Fruit fly (Drosophila melanogaster): Measurements from ENCODE around the gene CG42659.

The CG42659 gene

DNA sequence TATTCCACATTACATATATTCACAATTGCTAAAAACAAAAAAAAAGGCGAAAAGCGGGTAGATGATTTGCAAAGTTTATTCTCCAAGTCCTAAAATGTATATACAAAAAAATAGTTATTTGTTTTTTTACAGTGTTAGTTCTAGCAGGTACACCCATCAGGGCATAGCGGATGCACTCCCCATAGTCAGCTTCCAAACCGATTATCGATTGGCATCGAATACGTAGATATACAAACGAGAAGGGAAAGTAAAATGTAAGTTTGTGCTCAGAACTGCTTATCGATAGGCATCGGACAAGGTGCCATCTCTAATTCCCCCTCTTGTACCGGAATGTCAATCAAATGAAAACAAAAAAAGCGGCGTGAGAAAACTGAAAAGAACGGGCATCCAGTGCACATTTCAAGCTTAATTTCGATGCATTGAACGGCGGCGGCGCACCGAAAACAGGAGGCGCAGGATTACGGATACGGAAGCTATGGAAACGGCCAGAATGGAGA is 44.0 kb upstream of the CG42659 start, which contains the start of gene CG5674 (continued):
- TF ChIP-seq Hr39 (optimal IDR thresholded peaks at IDR 0.05): no peak
- TF ChIP-seq sc (optimal IDR thresholded peaks at IDR 0.05): no peak
- TF ChIP-seq sc (GFP tag; optimal IDR thresholded peaks at IDR 0.05): no peak
- no peak for TF ChIP-seq Bteb2 (GFP tag; optimal IDR thresholded peaks at IDR 0.05)
- no peak for TF ChIP-seq Pdp1 (GFP tag; optimal IDR thresholded peaks at IDR 0.05)
- no peak for TF ChIP-seq CG11696 (GFP tag; IDR thresholded peaks at IDR 0.05)
- TF ChIP-seq ewg (GFP tag; optimal IDR thresholded peaks at IDR 0.05): no peak
- TF ChIP-seq ems (GFP tag; optimal IDR thresholded peaks at IDR 0.05): peak; percentile 10
- TF ChIP-seq gfzf (GFP tag; optimal IDR thresholded peaks at IDR 0.05): peak; percentile 56
- TF ChIP-seq sisA (GFP tag; IDR thresholded peaks at IDR 0.05): peak; percentile 48
- TF ChIP-seq usp (GFP tag; optimal IDR thresholded peaks at IDR 0.05): no peak
- no peak for TF ChIP-seq ac (GFP tag; optimal IDR thresholded peaks at IDR 0.05)
- TF ChIP-seq CG11093 (GFP tag; IDR thresholded peaks at IDR 0.05): no peak
- peak; percentile 23; the same call in 1 of the 3 replicates for TF ChIP-seq CG14050 (GFP tag; IDR thresholded peaks at IDR 0.05)
- no peak for TF ChIP-seq CG17802 (tag; optimal IDR thresholded peaks at IDR 0.05)
- peak; percentile 47 to 64 for TF ChIP-seq chif (GFP tag; optimal IDR thresholded peaks at IDR 0.05)

- TF ChIP-seq CG10979 (tag; optimal IDR thresholded peaks at IDR 0.05): peak; percentile 64
- peak; percentile 75 for TF ChIP-seq CTCF (GFP tag; optimal IDR thresholded peaks at IDR 0.05)
- no peak for TF ChIP-seq CG10462 (GFP tag; optimal IDR thresholded peaks at IDR 0.05)
- no peak for TF ChIP-seq fd64A (GFP tag; optimal IDR thresholded peaks at IDR 0.05)
- no peak for TF ChIP-seq CG9932 (GFP tag; IDR thresholded peaks at IDR 0.05)
Measured at dm6 chr2L:17963710-17964109, 43.5 kb upstream of the CG42659 start.

DNA sequence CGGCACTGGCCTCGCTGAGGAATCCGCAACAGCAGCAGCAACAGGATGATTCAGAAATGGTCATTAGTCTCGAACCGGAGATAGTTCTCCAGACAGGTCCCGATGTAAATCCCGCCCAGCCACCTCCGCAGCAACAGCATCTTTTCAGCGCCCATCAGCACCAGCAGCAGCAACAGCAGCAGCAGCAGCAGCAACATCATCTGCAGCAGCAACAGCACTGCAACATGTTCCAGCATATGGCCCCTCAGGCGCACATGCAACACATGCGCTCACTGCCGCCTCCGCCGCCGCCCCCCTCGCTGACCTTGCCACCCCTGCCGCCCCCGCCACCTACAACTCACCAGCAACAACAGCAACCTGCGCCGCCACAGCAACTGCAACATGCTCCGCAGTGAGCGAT is 34.2 kb upstream of the CG42659 start:
- TF ChIP-seq crol (GFP tag; IDR thresholded peaks at IDR 0.05): peak; percentile 35; the same call in 1 of the 2 replicates
- 0 out of 3 replicates have a peak, but pooled peaks have one; percentile 25 for TF ChIP-seq Mrtf (GFP tag; IDR thresholded peaks at IDR 0.05)
- no peak for TF ChIP-seq CG6683 (GFP tag; optimal IDR thresholded peaks at IDR 0.05)
- no peak for TF ChIP-seq zf30C (GFP tag; optimal IDR thresholded peaks at IDR 0.05)
- TF ChIP-seq Gug (GFP tag; IDR thresholded peaks at IDR 0.05): no peak
- no peak for TF ChIP-seq org-1 (GFP tag; optimal IDR thresholded peaks at IDR 0.05)

DNA sequence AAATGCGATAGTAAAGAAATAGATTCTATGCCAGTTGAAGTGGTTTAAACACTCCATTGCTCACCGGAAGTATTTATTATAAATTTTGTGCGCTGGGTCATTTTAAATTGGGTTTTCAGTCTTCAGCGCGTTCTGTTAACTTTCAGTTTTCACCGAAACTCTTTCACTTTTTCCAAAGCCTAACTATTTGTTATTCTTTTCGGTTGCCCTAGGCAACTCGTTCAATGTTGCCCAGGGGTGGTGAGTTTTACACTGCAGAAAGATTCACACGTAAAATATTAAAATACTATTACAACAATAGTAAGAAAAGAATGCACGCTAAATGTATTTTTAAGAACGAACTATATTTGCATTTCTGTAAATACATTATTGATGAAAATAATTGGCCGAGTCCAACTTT is 24.8 kb upstream of the CG42659 start, which contains the start of gene btv:
Gene btv (minus strand): TSS at position 101 of the 400 bp plus-strand sequence.
- no peak for TF ChIP-seq CG13775 (GFP tag; optimal IDR thresholded peaks at IDR 0.05)
- no peak for TF ChIP-seq BEAF-32 (GFP tag; optimal IDR thresholded peaks at IDR 0.05)
- no peak for TF ChIP-seq CG2202 (tag; optimal IDR thresholded peaks at IDR 0.05)
- no peak for TF ChIP-seq CG13287 (GFP tag; IDR thresholded peaks at IDR 0.05; ENCODE audit: partially characterized antibody)
- TF ChIP-seq BtbVII (GFP tag; optimal IDR thresholded peaks at IDR 0.05): no peak
- peak; percentile 56 for TF ChIP-seq sens (GFP tag)
- no peak for TF ChIP-seq Dp (GFP tag; optimal IDR thresholded peaks at IDR 0.05)
- no peak for TF ChIP-seq nau (GFP tag; optimal IDR thresholded peaks at IDR 0.05)

DNA sequence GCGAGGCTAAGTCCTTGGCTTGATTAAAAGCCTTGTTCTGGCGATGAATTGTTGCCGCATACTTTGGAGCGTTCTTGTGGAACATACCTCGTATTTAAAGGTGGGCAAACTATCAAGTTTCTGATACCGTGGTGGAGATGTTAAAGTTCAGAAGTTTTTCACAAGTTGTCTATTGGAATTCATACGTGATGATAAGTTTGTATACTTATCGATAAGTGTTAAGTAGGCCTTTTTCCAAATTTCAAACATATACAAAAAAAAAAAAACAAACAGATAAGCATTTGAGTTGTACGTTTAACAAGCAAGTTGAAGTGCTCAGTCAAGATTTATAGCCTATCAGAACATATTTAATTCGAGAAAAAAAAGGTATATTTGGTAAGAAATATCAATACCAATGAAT is 21.1 kb upstream of the CG42659 start, which contains the start of gene CG5681:
Gene CG5681 (plus strand): TSS at position 301 of the 400 bp plus-strand sequence.
- peak; percentile 79 for TF ChIP-seq Ets65A (GFP tag)
- no peak for TF ChIP-seq D19A (tag; optimal IDR thresholded peaks at IDR 0.05)
